Worm (Caenorhabditis elegans): ENCODE results near the gene ugt-17.

DNA sequence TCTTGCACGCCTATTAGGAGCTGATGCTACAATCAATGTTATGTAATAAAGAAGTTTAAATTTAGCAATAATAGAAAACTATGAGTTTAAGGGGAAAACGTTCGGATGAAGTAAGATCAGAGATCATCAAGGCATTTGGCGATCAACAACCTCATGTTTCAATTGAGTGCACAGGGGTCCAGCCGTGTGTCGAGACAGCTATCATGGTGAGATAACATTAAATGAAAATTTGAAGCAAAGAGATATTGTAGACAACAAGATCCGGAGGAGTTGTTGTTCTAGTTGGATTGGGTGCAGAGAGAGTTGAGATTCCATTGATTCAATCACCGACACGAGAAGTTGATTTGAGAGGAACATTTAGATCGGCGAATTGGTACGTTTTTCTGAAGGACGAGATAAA, 18.6 kb downstream of the ugt-17 start:
- TF ChIP-seq unc-86 (tag; optimal IDR thresholded peaks at IDR 0.05) (no peak), hlh-30 (tag; optimal IDR thresholded peaks at IDR 0.05; ENCODE audit: insufficient read depth) (no peak), ceh-18 (tag; optimal IDR thresholded peaks at IDR 0.05) (no peak), K09A11.1 (tag; optimal IDR thresholded peaks at IDR 0.05; ENCODE audit: insufficient read depth) (no peak), dve-1 (tag; optimal IDR thresholded peaks at IDR 0.05) (no peak), ceh-14 (tag; optimal IDR thresholded peaks at IDR 0.05) (no peak), ama-1 (optimal IDR thresholded peaks at IDR 0.05) (no peak), lin-11 (tag; optimal IDR thresholded peaks at IDR 0.05) (no peak), ceh-45 (GFP tag; IDR thresholded peaks at IDR 0.05) (no peak)
